Worm (Caenorhabditis elegans) whole organism, L4 larva: ENCODE measurements around the gene ZK287.9.

Source experiments
- F26F4.8 ChIP-seq: fragments of 200-800 bp; sonication (Bioruptor generic); conservative IDR thresholded peaks from 2 replicates; pipeline ENCODE4 v1.3.6; 2022; ENCODE audit warnings: missing genetic modification characterization, missing compliant biosample characterization
- F37D6.2 ChIP-seq: sonication (generic microtip); optimal IDR thresholded peaks from 2 replicates; lab custom pipeline; 2016; ENCODE audit warnings: mild to moderate bottlenecking, missing genetic modification characterization, missing compliant biosample characterization
- F49E8.2 ChIP-seq: sonication (generic microtip); optimal IDR thresholded peaks from 2 replicates; lab custom pipeline; 2016; ENCODE audit warnings: missing compliant biosample characterization, mild to moderate bottlenecking, missing genetic modification characterization, borderline replicate concordance
- Y48G9A.11 ChIP-seq: fragments of 200-800 bp; sonication (Bioruptor generic); IDR thresholded peaks from 2 replicates; pipeline ENCODE4 v1.3.6; 2022; ENCODE audit warnings: missing genetic modification reagents, missing genetic modification characterization, missing compliant biosample characterization
- Y75B8A.6 ChIP-seq: fragments of 200-800 bp; sonication (Bioruptor generic); IDR thresholded peaks from 2 replicates; pipeline ENCODE4 v1.3.6; 2022; ENCODE audit warnings: missing genetic modification reagents, missing genetic modification characterization, missing compliant biosample characterization
- ZK546.5 ChIP-seq, 2 experiments: sonication (generic microtip); optimal IDR thresholded peaks; 2 replicates each; lab custom pipeline; 2017; ENCODE audit warnings: missing biosample characterization in 2 of 2, missing genetic modification characterization in 2 of 2
- ama-1 ChIP-seq: fragments of 150-350 bp; optimal IDR thresholded peaks from 2 replicates; lab custom pipeline; 2014; ENCODE audit warnings: inconsistent platforms, mixed read lengths
- ceh-28 ChIP-seq: fragments of 150-350 bp; optimal IDR thresholded peaks from 2 replicates; lab custom pipeline; 2014; ENCODE audit warnings: missing biosample characterization, missing genetic modification reagents, missing genetic modification characterization
- ceh-32 ChIP-seq: sonication (generic microtip); optimal IDR thresholded peaks from 2 replicates; lab custom pipeline; 2016; ENCODE audit warnings: mild to moderate bottlenecking, missing genetic modification characterization, missing compliant biosample characterization; ENCODE audit not compliant: poor library complexity
- ceh-44 ChIP-seq: fragments of 200-800 bp; sonication (Bioruptor generic); IDR thresholded peaks from 2 replicates; pipeline ENCODE4 v1.3.6; 2022; ENCODE audit warnings: missing genetic modification reagents, missing genetic modification characterization, missing compliant biosample characterization
- ces-1 ChIP-seq: fragments of 150-350 bp; sonication (generic microtip); optimal IDR thresholded peaks from 4 replicates; lab custom pipeline; 2014; ENCODE audit warnings: missing biosample characterization, missing genetic modification reagents, missing genetic modification characterization
- cey-2 ChIP-seq: sonication (generic microtip); optimal IDR thresholded peaks from 3 replicates; lab custom pipeline; 2017; ENCODE audit warnings: missing genetic modification characterization, mild to moderate bottlenecking, missing compliant biosample characterization, antibody characterized with exemption, borderline replicate concordance; ENCODE audit not compliant: insufficient read depth
- daf-12 ChIP-seq: fragments of 150-350 bp; optimal IDR thresholded peaks from 2 replicates; lab custom pipeline; 2014; ENCODE audit warnings: missing biosample characterization, missing genetic modification reagents, missing genetic modification characterization
- daf-19 ChIP-seq: fragments of 200-800 bp; sonication (Bioruptor generic); conservative IDR thresholded peaks from 2 replicates; pipeline ENCODE4 v1.3.6; 2022; ENCODE audit warnings: missing genetic modification characterization, missing compliant biosample characterization
- dmd-8 ChIP-seq: fragments of 200-800 bp; sonication (Bioruptor generic); IDR thresholded peaks from 2 replicates; pipeline ENCODE4 v1.3.6; 2022; ENCODE audit warnings: missing genetic modification characterization, missing compliant biosample characterization
- dmd-9 ChIP-seq: fragments of 200-800 bp; sonication (Bioruptor generic); IDR thresholded peaks from 2 replicates; pipeline ENCODE4 v1.3.6; 2022; ENCODE audit warnings: missing genetic modification reagents, missing genetic modification characterization, missing compliant biosample characterization
- fkh-10 ChIP-seq: fragments of 150-350 bp; optimal IDR thresholded peaks from 2 replicates; lab custom pipeline; 2014; ENCODE audit warnings: missing biosample characterization, missing genetic modification reagents, missing genetic modification characterization
- fos-1 ChIP-seq: fragments of 150-350 bp; optimal IDR thresholded peaks from 2 replicates; lab custom pipeline; 2014; ENCODE audit warnings: missing biosample characterization, missing genetic modification characterization
- gei-8 ChIP-seq: fragments of 200-800 bp; sonication (Bioruptor generic); optimal IDR thresholded peaks from 2 replicates; lab custom pipeline; 2018; ENCODE audit warnings: mild to moderate bottlenecking, missing genetic modification characterization, missing compliant biosample characterization
- hif-1 ChIP-seq, 2 experiments: sonication (generic microtip); optimal IDR thresholded peaks; 2 replicates each; lab custom pipeline; 2016 to 2017; ENCODE audit warnings: missing compliant biosample characterization in 2 of 2, missing genetic modification characterization in 2 of 2, missing genetic modification reagents in 2 of 2, missing genotype in 2 of 2, mild to moderate bottlenecking in 1 of 2
- lin-1 ChIP-seq: fragments of 200-800 bp; sonication (Bioruptor generic); IDR thresholded peaks from 2 replicates; pipeline ENCODE4 v1.3.6; 2022; ENCODE audit warnings: missing genetic modification reagents, missing genetic modification characterization, missing compliant biosample characterization
- lin-29 ChIP-seq: fragments of 200-800 bp; sonication (Bioruptor generic); IDR thresholded peaks from 2 replicates; pipeline ENCODE4 v1.3.6; 2022; ENCODE audit warnings: missing genetic modification reagents, missing genetic modification characterization, missing compliant biosample characterization
- lin-38 ChIP-seq: fragments of 200-800 bp; sonication (Bioruptor generic); IDR thresholded peaks from 2 replicates; pipeline ENCODE4 v1.3.6; 2022; ENCODE audit warnings: missing genetic modification reagents, missing genetic modification characterization, missing compliant biosample characterization
- lin-39 ChIP-seq: fragments of 150-350 bp; optimal IDR thresholded peaks from 2 replicates; lab custom pipeline; 2014; ENCODE audit warnings: missing biosample characterization, missing genetic modification reagents, missing genetic modification characterization
- lir-3 ChIP-seq: sonication (generic microtip); optimal IDR thresholded peaks from 2 replicates; lab custom pipeline; 2016; ENCODE audit warnings: mild to moderate bottlenecking, missing genetic modification characterization, missing compliant biosample characterization
- lsy-2 ChIP-seq, 2 experiments: fragments of 150-350 bp in 1 of 2; sonication (generic microtip) in 1 of 2; optimal IDR thresholded peaks; 2 replicates each; lab custom pipeline; 2014 to 2017; ENCODE audit warnings: missing biosample characterization in 2 of 2, missing genetic modification characterization in 2 of 2
- mdt-29 ChIP-seq: fragments of 200-800 bp; sonication (Bioruptor generic); IDR thresholded peaks from 2 replicates; pipeline ENCODE4 v1.3.6; 2022; ENCODE audit warnings: missing genetic modification reagents, missing genetic modification characterization, missing compliant biosample characterization
- mep-1 ChIP-seq: fragments of 150-350 bp; sonication (generic microtip); optimal IDR thresholded peaks from 3 replicates; lab custom pipeline; 2014; ENCODE audit warnings: missing biosample characterization, missing genetic modification characterization
- mes-2 ChIP-seq: sonication (generic microtip); optimal IDR thresholded peaks from 2 replicates; lab custom pipeline; 2016; ENCODE audit warnings: missing genotype, mild to moderate bottlenecking, missing genetic modification characterization, missing compliant biosample characterization; ENCODE audit not compliant: poor library complexity, severe bottlenecking
- nhr-237 ChIP-seq: sonication (generic microtip); optimal IDR thresholded peaks from 2 replicates; lab custom pipeline; 2017; ENCODE audit warnings: missing biosample characterization, missing genetic modification characterization
- nhr-25 ChIP-seq: sonication (generic microtip); optimal IDR thresholded peaks from 2 replicates; lab custom pipeline; 2017; ENCODE audit warnings: missing genetic modification characterization, mild to moderate bottlenecking, missing compliant biosample characterization, antibody characterized with exemption, moderate library complexity, borderline replicate concordance; ENCODE audit not compliant: insufficient read depth
- nhr-42 ChIP-seq: fragments of 200-800 bp; sonication (Bioruptor generic); IDR thresholded peaks from 2 replicates; pipeline ENCODE4 v1.3.6; 2022; ENCODE audit warnings: missing genetic modification characterization, missing compliant biosample characterization
- nhr-76 ChIP-seq: fragments of 150-350 bp; optimal IDR thresholded peaks from 2 replicates; lab custom pipeline; 2014; ENCODE audit warnings: missing biosample characterization, missing genetic modification characterization
- rbr-2 ChIP-seq: sonication (generic microtip); optimal IDR thresholded peaks from 2 replicates; lab custom pipeline; 2016; ENCODE audit warnings: missing genotype, missing genetic modification characterization, missing compliant biosample characterization
- sdz-12 ChIP-seq: fragments of 200-800 bp; sonication (Bioruptor generic); optimal IDR thresholded peaks from 2 replicates; lab custom pipeline; 2018; ENCODE audit warnings: mild to moderate bottlenecking, missing genetic modification characterization, missing compliant biosample characterization
- set-16 ChIP-seq: fragments of 200-800 bp; sonication (Bioruptor generic); IDR thresholded peaks from 2 replicates; pipeline ENCODE4 v1.3.6; 2022; ENCODE audit warnings: missing genetic modification reagents, missing genetic modification characterization, missing compliant biosample characterization
- skn-1 ChIP-seq: fragments of 150-350 bp; optimal IDR thresholded peaks from 2 replicates; lab custom pipeline; 2014; ENCODE audit warnings: missing biosample characterization, missing genetic modification characterization
- snpc-1.2 ChIP-seq: fragments of 200-800 bp; sonication (Bioruptor generic); IDR thresholded peaks from 2 replicates; pipeline ENCODE4 v1.3.6; 2022; ENCODE audit warnings: missing genetic modification reagents, missing genetic modification characterization, missing compliant biosample characterization
- unc-62 ChIP-seq, 3 experiments: fragments of 150-350 bp in 1 of 3; sonication (generic microtip); optimal IDR thresholded peaks in 2 of 3; peaks in 1 of 3; 1 replicate in 1 of 3; 2 replicates in 2 of 3; lab custom pipeline; 2014 to 2017; ENCODE audit warnings: missing biosample characterization in 3 of 3, missing genetic modification characterization in 3 of 3, missing genetic modification reagents in 3 of 3, missing genotype in 1 of 3
- zfp-3 ChIP-seq: fragments of 200-800 bp; sonication (Bioruptor generic); conservative IDR thresholded peaks from 2 replicates; pipeline ENCODE4 v1.3.6; 2022; ENCODE audit warnings: missing genetic modification reagents, missing genetic modification characterization, missing compliant biosample characterization
- zip-2 ChIP-seq: fragments of 150-350 bp; optimal IDR thresholded peaks from 2 replicates; lab custom pipeline; 2014; ENCODE audit warnings: missing biosample characterization, missing genetic modification characterization

Gene ZK287.9

ce11 chrV:9713532-9713931 is 34.4 kb downstream of the ZK287.9 start, which contains the start of gene F40F9.10:
TSS of gene F40F9.10 (minus strand) at chrV:9713632.
- no peak for TF ChIP-seq mdt-29
- no peak for TF ChIP-seq F49E8.2 (tag; lab: Kevin White, UChicago)
- TF ChIP-seq mes-2 (tag; lab: Kevin White, UChicago): no peak
- no peak for TF ChIP-seq dmd-9 (GFP tag; lab: Robert Waterston, UW)
- TF ChIP-seq unc-62 (GFP tag; optimal IDR thresholded peaks at IDR 0.05 in 1 of 2; lab: Kevin White, UChicago): no peak
- no peak for TF ChIP-seq unc-62 (tag; optimal IDR thresholded peaks at IDR 0.05; lab: Kevin White, UChicago)
- TF ChIP-seq lir-3 (tag; lab: Kevin White, UChicago): no peak
- no peak for TF ChIP-seq nhr-237
- no peak for TF ChIP-seq cey-2 (tag; lab: Kevin White, UChicago)
- TF ChIP-seq zip-2 (tag; lab: Kevin White, UChicago): no peak
- TF ChIP-seq ces-1 (GFP tag; lab: Kevin White, UChicago): no peak
- no peak for TF ChIP-seq mep-1 (tag; lab: Kevin White, UChicago)
- TF ChIP-seq ceh-44 (GFP tag; lab: Robert Waterston, UW): no peak
- TF ChIP-seq lin-29: no peak
- TF ChIP-seq snpc-1.2 (GFP tag; lab: Robert Waterston, UW): no peak
- TF ChIP-seq fos-1: no peak
- TF ChIP-seq set-16: no peak
- no peak for TF ChIP-seq ceh-28 (tag; lab: Kevin White, UChicago)
- TF ChIP-seq nhr-76 (tag; lab: Kevin White, UChicago): no peak
- TF ChIP-seq, all 104 proteins: peak for 0

ce11 chrV:9714909-9715308 is 35.8 kb downstream of the ZK287.9 start, which contains the start of gene F40F9.3:
TSS of gene F40F9.3 (plus strand) at chrV:9715209.
- TF ChIP-seq lin-29 (no peak), ama-1 (no peak), lin-38 (no peak), zfp-3 (GFP tag; lab: Robert Waterston, UW) (no peak), nhr-25 (no peak), F26F4.8 (GFP tag; lab: Robert Waterston, UW) (no peak), gei-8 (no peak), hif-1 (tag; optimal IDR thresholded peaks at IDR 0.05; lab: Kevin White, UChicago) (no peak), ceh-32 (tag; lab: Kevin White, UChicago) (no peak), lsy-2 (tag; optimal IDR thresholded peaks at IDR 0.05; lab: Kevin White, UChicago) (no peak), lin-39 (tag; lab: Kevin White, UChicago) (no peak), Y75B8A.6 (GFP tag; lab: Robert Waterston, UW) (no peak), daf-12 (tag; lab: Kevin White, UChicago) (no peak)

- TF ChIP-seq ZK546.5 (tag; optimal IDR thresholded peaks at IDR 0.05; lab: Kevin White, UChicago) (no peak), skn-1 (tag; lab: Kevin White, UChicago) (no peak), Y48G9A.11 (GFP tag; lab: Robert Waterston, UW) (no peak), set-16 (no peak), daf-19 (GFP tag; lab: Robert Waterston, UW) (no peak), rbr-2 (no peak), F37D6.2 (no peak), nhr-42 (GFP tag; lab: Robert Waterston, UW) (no peak), fkh-10 (no peak), dmd-8 (GFP tag; lab: Robert Waterston, UW) (no peak), lin-1 (GFP tag; lab: Robert Waterston, UW) (no peak), sdz-12 (no peak)
These were observed 37.2 kb downstream of the ZK287.9 start, which contains the start of gene str-188 for ce11 chrV:9716397-9716796. TSS of gene str-188 (plus strand) at chrV:9716697.
